Worm (Caenorhabditis elegans): ENCODE measurements around the gene ugt-17.

- TF ChIP-seq flh-1 (GFP tag; optimal IDR thresholded peaks at IDR 0.05) (no peak), snpc-4 (tag; optimal IDR thresholded peaks at IDR 0.05) (no peak), pha-4 (tag; optimal IDR thresholded peaks at IDR 0.05) (no peak), nhr-28 (tag; optimal IDR thresholded peaks at IDR 0.05) (no peak), lin-32 (GFP tag; optimal IDR thresholded peaks at IDR 0.05) (no peak)
These were observed 2.8 kb downstream of the ugt-17 start, which contains the start of gene C08B6.14 for ce11 chrV:10101916-10102315.
